Worm (Caenorhabditis elegans) whole organism, early embryonic: ENCODE measurements around the gene C18D4.6.

Experiments used
- ama-1 ChIP-seq: fragments of 150-350 bp; optimal IDR thresholded peaks from 2 replicates; lab custom pipeline; 2014
- flt-1 ChIP-seq: fragments of 200-800 bp; sonication (Bioruptor generic); IDR thresholded peaks from 2 replicates; pipeline ENCODE4 v1.3.6; 2022; ENCODE audit warnings: missing genetic modification characterization, missing compliant biosample characterization
- hmbx-1 ChIP-seq: sonication (generic microtip); optimal IDR thresholded peaks from 2 replicates; lab custom pipeline; 2016; ENCODE audit warnings: mild to moderate bottlenecking, missing genetic modification characterization, missing compliant biosample characterization

The C18D4.6 gene

ce11 chrV:17486034-17486433 lies 52.1 kb downstream of the C18D4.6 start, which contains the start of gene scl-24:
Gene scl-24, plus strand, starts transcription at chrV:17486334.
- TF ChIP-seq hmbx-1 (no peak), ama-1 (lab: Kevin White, UChicago) (no peak), flt-1 (no peak)
